Fruit fly (Drosophila melanogaster) whole organism, pupa: Measurements from ENCODE around the gene CG7601.

ENCODE experiments used
- CG13204 ChIP-seq: fragments of 200-800 bp; sonication (Bioruptor generic); optimal IDR thresholded peaks from 2 replicates; lab custom pipeline; 2018; ENCODE audit warnings: missing biosample characterization, mild to moderate bottlenecking, missing genetic modification characterization, moderate library complexity
- CG14655 ChIP-seq: fragments of 200-800 bp; sonication (Bioruptor generic); optimal IDR thresholded peaks from 3 replicates; lab custom pipeline; 2017; ENCODE audit warnings: mild to moderate bottlenecking, missing biosample characterization, missing genetic modification reagents, missing genetic modification characterization
- CG15710 ChIP-seq: fragments of 200-800 bp; sonication (Bioruptor generic); optimal IDR thresholded peaks from 2 replicates; lab custom pipeline; 2018; ENCODE audit warnings: missing biosample characterization, mild to moderate bottlenecking, missing genetic modification characterization, moderate library complexity
- CG17806 ChIP-seq: fragments of 200-800 bp; sonication (Bioruptor generic); optimal IDR thresholded peaks from 2 replicates; lab custom pipeline; 2018; ENCODE audit warnings: missing biosample characterization, mild to moderate bottlenecking, missing genetic modification characterization, moderate library complexity
- CG32121 ChIP-seq: fragments of 200-800 bp; sonication (Bioruptor generic); IDR thresholded peaks from 2 replicates; pipeline ENCODE4 v1.3.6; 2022; ENCODE audit warnings: missing biosample characterization, missing genetic modification characterization
- CG4496 ChIP-seq: fragments of 200-800 bp; sonication (Bioruptor generic); IDR thresholded peaks from 3 replicates; pipeline ENCODE4 v1.3.6; 2022; ENCODE audit warnings: missing biosample characterization, missing genetic modification characterization
- CG8159 ChIP-seq: fragments of 200-800 bp; sonication (Bioruptor generic); optimal IDR thresholded peaks from 3 replicates; lab custom pipeline; 2018; ENCODE audit warnings: missing biosample characterization, mild to moderate bottlenecking, missing genetic modification characterization, moderate library complexity
- CG8301 ChIP-seq: fragments of 200-800 bp; sonication (Bioruptor generic); optimal IDR thresholded peaks from 2 replicates; lab custom pipeline; 2018; ENCODE audit warnings: missing biosample characterization, mild to moderate bottlenecking, missing genetic modification characterization
- Ets98B ChIP-seq: fragments of 200-800 bp; sonication (Bioruptor generic); IDR thresholded peaks from 2 replicates; pipeline ENCODE4 v1.3.6; 2022; ENCODE audit warnings: missing biosample characterization, missing genetic modification characterization
- Pif1A ChIP-seq: fragments of 200-800 bp; sonication (Bioruptor generic); optimal IDR thresholded peaks from 3 replicates; lab custom pipeline; 2016; ENCODE audit warnings: missing biosample characterization, missing genetic modification characterization
- Pif1B ChIP-seq: fragments of 200-800 bp; sonication (Bioruptor generic); optimal IDR thresholded peaks from 3 replicates; lab custom pipeline; 2016; ENCODE audit warnings: missing biosample characterization, missing genetic modification characterization
- fd96Ca ChIP-seq: fragments of 200-800 bp; sonication (Bioruptor generic); IDR thresholded peaks from 3 replicates; pipeline ENCODE4 v1.3.6; 2022; ENCODE audit warnings: missing biosample characterization, missing genetic modification characterization
- rn ChIP-seq: fragments of 200-800 bp; sonication (Bioruptor generic); IDR thresholded peaks from 2 replicates; pipeline ENCODE4 v1.3.6; 2022; ENCODE audit warnings: missing biosample characterization, missing genetic modification characterization

DNA sequence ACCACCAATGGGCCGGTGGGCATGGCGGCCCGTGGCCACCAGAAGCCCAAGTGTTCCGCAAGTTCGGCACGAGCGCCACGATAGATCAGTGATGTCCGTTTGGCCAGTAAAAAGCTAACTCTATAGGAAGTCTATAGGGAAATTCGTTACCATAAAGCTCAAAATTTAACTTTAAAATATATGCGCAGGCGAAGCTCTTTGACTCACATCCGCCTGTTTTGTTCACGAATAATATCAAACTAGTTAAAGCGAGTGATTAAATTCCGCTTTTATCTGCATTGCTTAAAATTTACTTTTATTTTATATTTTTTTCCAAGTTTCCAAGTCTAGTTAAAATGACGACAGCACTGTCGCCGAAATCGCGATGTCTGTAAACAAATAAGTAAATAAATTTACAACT is 21.1 kb upstream of the CG7601 start:
- TF ChIP-seq Pif1B = peak; percentile 47
- peak; percentile 53 for TF ChIP-seq CG8159 (tag; lab: Kevin White, UChicago)
- TF ChIP-seq fd96Ca (GFP tag; lab: Robert Waterston, UW) = peak; percentile 72
- TF ChIP-seq CG8301 = peak; percentile 55
- TF ChIP-seq rn (GFP tag; lab: Robert Waterston, UW) = no peak
- peak; percentile 63 for TF ChIP-seq CG14655 (GFP tag; lab: Kevin White, UChicago)
- no peak for TF ChIP-seq CG13204 (GFP tag; lab: Kevin White, UChicago)
- peak; percentile 38 for TF ChIP-seq CG15710 (tag; lab: Kevin White, UChicago)
- peak; percentile 37 for TF ChIP-seq CG32121 (GFP tag; lab: Robert Waterston, UW)
- TF ChIP-seq Ets98B = peak; percentile 38
- no peak for TF ChIP-seq Pif1A (GFP tag; lab: Kevin White, UChicago)
- peak; percentile 42 for TF ChIP-seq CG17806
- peak; percentile 71 for TF ChIP-seq CG4496
